Worm (Caenorhabditis elegans): ENCODE results near the gene zhit-3.

zhit-3 gene

DNA sequence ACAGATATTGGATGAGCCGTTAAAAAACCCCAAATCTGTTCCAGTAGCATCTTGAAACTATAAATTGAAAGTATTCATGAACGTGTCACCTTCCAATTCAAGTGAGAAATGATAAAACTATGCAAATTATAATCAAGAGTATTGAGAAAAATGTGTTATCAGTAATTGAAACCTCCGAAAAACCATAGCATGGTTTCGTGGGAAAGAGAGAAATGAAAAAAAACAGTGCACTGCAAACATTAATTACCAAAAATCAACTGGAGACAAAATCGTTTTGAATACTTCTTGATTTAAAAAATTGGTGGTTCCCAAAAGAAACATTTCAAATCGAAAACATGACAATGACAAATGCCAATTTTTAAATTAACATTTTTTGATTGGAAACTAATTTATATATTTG lies 13.7 kb upstream of the zhit-3 start, which contains the start of gene daf-36:
Gene daf-36, minus strand, starts transcription at position 101 of the 400 bp plus-strand sequence.
- no peak for TF ChIP-seq tra-4 (tag; optimal IDR thresholded peaks at IDR 0.05)
- no peak for TF ChIP-seq hnd-1 (tag; optimal IDR thresholded peaks at IDR 0.05)
- no peak for TF ChIP-seq B0310.2 (tag; optimal IDR thresholded peaks at IDR 0.05)
- TF ChIP-seq hmbx-1 (tag; optimal IDR thresholded peaks at IDR 0.05), result no peak
- TF ChIP-seq aly-1 (tag; optimal IDR thresholded peaks at IDR 0.05), result no peak
- TF ChIP-seq scrt-1 (GFP tag; IDR thresholded peaks at IDR 0.05), result no peak
- TF ChIP-seq tbx-11 (GFP tag; IDR thresholded peaks at IDR 0.05), result no peak
- TF ChIP-seq F13C5.2 (tag; optimal IDR thresholded peaks at IDR 0.05), result no peak
- no peak for TF ChIP-seq pes-1 (GFP tag; IDR thresholded peaks at IDR 0.05)
- TF ChIP-seq ceh-13 (GFP tag; optimal IDR thresholded peaks at IDR 0.05), result no peak
- TF ChIP-seq ama-1 (optimal IDR thresholded peaks at IDR 0.05), result no peak
- no peak for TF ChIP-seq ceh-36 (tag; optimal IDR thresholded peaks at IDR 0.05)
- TF ChIP-seq hmg-4 (GFP tag; optimal IDR thresholded peaks at IDR 0.05), result no peak

DNA sequence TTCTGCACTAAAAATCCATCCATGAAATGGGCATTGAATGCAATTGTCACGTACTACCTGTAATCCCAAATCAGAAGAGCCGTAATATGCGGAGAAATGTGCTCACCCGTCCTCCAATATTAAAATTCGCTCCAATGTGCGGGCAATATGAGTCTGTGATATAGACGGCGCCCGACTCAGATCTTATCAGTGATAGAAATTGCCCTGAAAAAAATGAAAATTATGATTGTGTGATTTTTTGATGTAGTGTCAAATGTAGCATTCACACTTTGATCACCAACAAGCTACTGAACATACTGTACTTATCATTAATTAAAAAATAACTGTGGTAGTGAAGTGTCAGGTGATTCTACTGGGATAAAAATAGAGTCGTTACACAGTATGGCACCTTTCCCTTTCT lies 12.7 kb upstream of the zhit-3 start:
- TF ChIP-seq hnd-1 (tag; optimal IDR thresholded peaks at IDR 0.05), result no peak
- TF ChIP-seq tbx-11 (GFP tag; IDR thresholded peaks at IDR 0.05), result no peak
- TF ChIP-seq flt-1 (GFP tag; IDR thresholded peaks at IDR 0.05), result no peak
- no peak for TF ChIP-seq hmg-4 (GFP tag; optimal IDR thresholded peaks at IDR 0.05)
- no peak for TF ChIP-seq ceh-36 (tag; optimal IDR thresholded peaks at IDR 0.05)

DNA sequence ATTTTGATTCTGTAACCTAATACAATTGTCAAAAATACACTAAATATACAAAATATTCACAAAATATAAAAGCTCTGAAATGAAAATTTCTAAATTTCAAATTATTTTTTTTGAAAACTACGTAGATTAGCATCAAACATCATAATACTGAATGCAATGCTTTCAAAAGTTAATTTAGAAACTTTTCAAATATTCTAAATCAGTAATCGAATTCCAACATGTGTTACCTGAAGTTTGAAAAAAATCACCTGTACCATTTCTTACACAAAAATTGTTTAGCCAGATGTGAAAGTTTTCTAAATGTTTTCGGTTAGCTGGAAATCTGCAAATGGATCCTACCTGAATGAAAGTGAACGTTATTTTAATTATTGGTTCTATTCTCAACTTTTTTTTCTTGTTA lies 10.1 kb upstream of the zhit-3 start, which contains the start of gene C12D8.20:
Gene C12D8.20, plus strand, starts transcription at position 301 of the 400 bp plus-strand sequence.
- TF ChIP-seq tbx-37 (GFP tag; conservative IDR thresholded peaks at IDR 0.05), result no peak
- no peak for TF ChIP-seq B0310.2 (tag; optimal IDR thresholded peaks at IDR 0.05)
- TF ChIP-seq F13C5.2 (tag; optimal IDR thresholded peaks at IDR 0.05), result no peak
- no peak for TF ChIP-seq ama-1 (optimal IDR thresholded peaks at IDR 0.05)
- TF ChIP-seq tbx-11 (GFP tag; IDR thresholded peaks at IDR 0.05), result no peak
- no peak for TF ChIP-seq sea-1 (GFP tag; conservative IDR thresholded peaks at IDR 0.05)
- TF ChIP-seq pes-1 (GFP tag; IDR thresholded peaks at IDR 0.05), result no peak
- TF ChIP-seq scrt-1 (GFP tag; IDR thresholded peaks at IDR 0.05), result no peak
- TF ChIP-seq hnd-1 (tag; optimal IDR thresholded peaks at IDR 0.05), result no peak
- no peak for TF ChIP-seq aly-1 (tag; optimal IDR thresholded peaks at IDR 0.05)
- TF ChIP-seq hmg-4 (GFP tag; optimal IDR thresholded peaks at IDR 0.05), result no peak
- no peak for TF ChIP-seq ets-7 (tag; optimal IDR thresholded peaks at IDR 0.05)
- no peak for TF ChIP-seq ceh-36 (tag; optimal IDR thresholded peaks at IDR 0.05)

DNA sequence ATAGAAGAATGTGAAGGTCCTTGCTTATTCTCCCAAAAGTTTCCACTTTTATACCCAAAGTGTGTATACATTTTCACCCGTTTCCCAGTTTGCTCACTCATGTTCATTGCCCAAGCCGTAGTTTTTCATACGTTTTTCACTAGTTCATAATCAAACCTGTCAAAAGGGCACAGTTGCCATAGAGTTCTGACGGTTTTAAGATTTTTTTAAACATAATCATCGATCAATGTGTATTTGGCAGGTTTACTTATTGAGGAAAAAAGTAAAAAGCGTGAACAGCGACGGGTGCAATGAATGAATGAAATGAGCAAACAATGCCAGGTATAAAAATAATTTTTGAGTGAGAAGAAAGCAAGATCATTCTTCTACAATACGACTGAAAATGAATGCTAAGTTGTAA lies 9.4 kb upstream of the zhit-3 start, which contains the start of the genes fipr-5 and fipr-9:
Gene fipr-5, minus strand, starts transcription at position 101 of the 400 bp plus-strand sequence.
Gene fipr-9, plus strand, starts transcription at position 346 of the 400 bp plus-strand sequence.
- TF ChIP-seq tra-4 (tag; optimal IDR thresholded peaks at IDR 0.05) (no peak), hmg-4 (GFP tag; optimal IDR thresholded peaks at IDR 0.05) (no peak), sea-1 (GFP tag; conservative IDR thresholded peaks at IDR 0.05) (no peak), aly-1 (tag; optimal IDR thresholded peaks at IDR 0.05) (no peak), tbx-37 (GFP tag; conservative IDR thresholded peaks at IDR 0.05) (no peak), tbx-11 (GFP tag; IDR thresholded peaks at IDR 0.05) (no peak), pes-1 (GFP tag; IDR thresholded peaks at IDR 0.05) (no peak), flt-1 (GFP tag; IDR thresholded peaks at IDR 0.05) (no peak), hmbx-1 (tag; optimal IDR thresholded peaks at IDR 0.05) (no peak), ama-1 (optimal IDR thresholded peaks at IDR 0.05) (no peak), F13C5.2 (tag; optimal IDR thresholded peaks at IDR 0.05) (no peak)

DNA sequence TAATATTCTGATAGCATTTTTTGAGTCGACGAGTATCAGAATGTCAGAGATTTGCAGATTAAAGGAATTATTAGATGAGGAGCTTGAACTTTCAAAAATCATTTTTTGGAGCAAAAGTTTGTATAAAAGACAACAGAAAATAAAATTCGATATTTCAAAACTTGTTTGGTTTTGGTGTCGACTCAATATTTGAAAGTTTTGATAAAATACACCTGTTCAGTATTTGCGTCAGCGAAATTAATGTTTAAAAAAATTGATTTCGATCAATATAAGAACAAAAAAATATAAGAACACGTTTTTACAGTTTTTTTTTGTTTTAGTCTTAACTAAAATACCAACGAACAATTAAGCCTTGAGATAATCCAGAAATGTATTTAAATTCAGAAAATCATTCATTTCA lies 8.7 kb upstream of the zhit-3 start, which contains the start of gene C12D8.13:
Gene C12D8.13, minus strand, starts transcription at position 101 of the 400 bp plus-strand sequence.
- TF ChIP-seq tbx-11 (GFP tag; IDR thresholded peaks at IDR 0.05) (no peak), pes-1 (GFP tag; IDR thresholded peaks at IDR 0.05) (no peak), flt-1 (GFP tag; IDR thresholded peaks at IDR 0.05) (no peak), ets-7 (tag; optimal IDR thresholded peaks at IDR 0.05) (no peak), tra-4 (tag; optimal IDR thresholded peaks at IDR 0.05) (no peak), ceh-36 (tag; optimal IDR thresholded peaks at IDR 0.05) (no peak), ceh-13 (GFP tag; optimal IDR thresholded peaks at IDR 0.05) (no peak), scrt-1 (GFP tag; IDR thresholded peaks at IDR 0.05) (no peak)

DNA sequence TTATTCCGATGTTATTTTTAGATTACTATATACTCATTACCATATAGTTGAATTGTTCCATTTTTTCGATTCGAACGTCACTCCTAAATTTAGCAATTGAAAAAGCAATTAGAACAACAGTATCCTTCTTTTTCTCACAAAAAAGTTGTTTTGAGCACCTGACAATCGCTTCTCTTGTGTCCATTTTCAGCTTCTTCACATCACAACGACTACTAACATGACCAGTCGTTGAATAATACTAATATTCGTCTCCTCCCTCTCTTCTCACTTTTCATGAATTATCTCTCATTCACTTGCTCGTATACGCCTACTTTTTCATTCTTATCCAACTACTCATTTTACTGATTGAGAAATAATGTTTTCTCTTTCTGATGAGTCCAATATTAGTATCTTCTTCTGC lies 4.8 kb upstream of the zhit-3 start, which contains the start of gene ZK856.14:
Gene ZK856.14, plus strand, starts transcription at position 301 of the 400 bp plus-strand sequence.
- TF ChIP-seq aly-1 (tag; optimal IDR thresholded peaks at IDR 0.05), result no peak
- TF ChIP-seq ceh-36 (tag; optimal IDR thresholded peaks at IDR 0.05), result no peak
- TF ChIP-seq hnd-1 (tag; optimal IDR thresholded peaks at IDR 0.05), result no peak

DNA sequence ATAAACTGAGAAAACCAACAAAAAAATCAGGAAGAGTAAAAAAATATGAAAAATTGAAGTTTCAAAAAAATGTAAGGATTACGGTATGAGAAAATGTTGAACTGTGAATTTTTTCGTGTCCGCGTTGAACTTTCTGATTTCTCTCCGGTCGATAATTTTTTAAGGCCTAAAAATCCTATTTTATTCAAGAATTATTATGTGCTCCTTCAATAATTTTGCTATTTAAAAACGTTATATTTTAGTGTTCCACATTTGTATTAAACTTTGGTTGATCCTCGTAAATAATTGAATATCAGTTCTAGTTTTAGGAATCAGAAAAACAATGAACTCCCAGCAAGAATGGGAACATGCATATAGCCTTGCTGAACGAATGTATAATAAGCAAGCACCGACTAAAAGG lies 700 bp upstream of the zhit-3 start, which contains the start of gene hpo-40:
Gene hpo-40, plus strand, starts transcription at position 301 of the 400 bp plus-strand sequence.
- TF ChIP-seq flt-1 (GFP tag; IDR thresholded peaks at IDR 0.05), result no peak
- no peak for TF ChIP-seq hmg-4 (GFP tag; optimal IDR thresholded peaks at IDR 0.05)
- TF ChIP-seq pes-1 (GFP tag; IDR thresholded peaks at IDR 0.05), result no peak
- TF ChIP-seq scrt-1 (GFP tag; IDR thresholded peaks at IDR 0.05), result no peak
- TF ChIP-seq tra-4 (tag; optimal IDR thresholded peaks at IDR 0.05), result no peak
- no peak for TF ChIP-seq ceh-36 (tag; optimal IDR thresholded peaks at IDR 0.05)
- TF ChIP-seq ceh-13 (GFP tag; optimal IDR thresholded peaks at IDR 0.05), result no peak
- TF ChIP-seq hmbx-1 (tag; optimal IDR thresholded peaks at IDR 0.05), result no peak
- no peak for TF ChIP-seq tbx-11 (GFP tag; IDR thresholded peaks at IDR 0.05)
- no peak for TF ChIP-seq ama-1 (optimal IDR thresholded peaks at IDR 0.05)
- TF ChIP-seq aly-1 (tag; optimal IDR thresholded peaks at IDR 0.05), result no peak
- no peak for TF ChIP-seq tbx-37 (GFP tag; conservative IDR thresholded peaks at IDR 0.05)

DNA sequence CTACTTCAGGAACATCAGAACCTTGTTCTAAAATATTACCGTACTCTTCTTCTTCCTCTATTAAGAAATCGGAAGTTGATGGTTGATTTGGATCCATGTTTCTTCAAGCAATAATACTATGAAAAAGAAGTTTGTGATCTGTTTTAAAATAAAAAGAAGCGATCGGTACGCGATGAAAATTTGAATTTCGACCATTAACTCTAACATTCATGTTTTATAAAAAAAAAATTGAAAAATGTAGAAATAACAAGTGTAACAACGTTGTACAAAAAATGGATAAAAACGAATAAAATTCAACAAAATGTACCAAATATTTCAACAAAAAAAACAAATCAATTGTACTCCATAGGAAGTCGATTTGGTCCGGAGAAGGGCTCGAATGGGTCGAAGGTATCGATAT lies 1.7 kb downstream of the zhit-3 start, which contains the start of gene tftc-3:
Gene tftc-3, minus strand, starts transcription at position 101 of the 400 bp plus-strand sequence.
- TF ChIP-seq B0310.2 (tag; optimal IDR thresholded peaks at IDR 0.05) (no peak), tbx-11 (GFP tag; IDR thresholded peaks at IDR 0.05) (no peak), ceh-13 (GFP tag; optimal IDR thresholded peaks at IDR 0.05) (no peak), hmbx-1 (tag; optimal IDR thresholded peaks at IDR 0.05) (no peak), hnd-1 (tag; optimal IDR thresholded peaks at IDR 0.05) (no peak), tbx-37 (GFP tag; conservative IDR thresholded peaks at IDR 0.05) (no peak), hmg-4 (GFP tag; optimal IDR thresholded peaks at IDR 0.05) (no peak), sea-1 (GFP tag; conservative IDR thresholded peaks at IDR 0.05) (no peak), scrt-1 (GFP tag; IDR thresholded peaks at IDR 0.05) (no peak), flt-1 (GFP tag; IDR thresholded peaks at IDR 0.05) (no peak), F13C5.2 (tag; optimal IDR thresholded peaks at IDR 0.05) (no peak), ceh-36 (tag; optimal IDR thresholded peaks at IDR 0.05) (no peak), tra-4 (tag; optimal IDR thresholded peaks at IDR 0.05) (no peak)
